Fruit fly (Drosophila melanogaster): ENCODE results near the gene CG44574.

- TF ChIP-seq psq (optimal IDR thresholded peaks at IDR 0.05) (no peak), CG8478 (optimal IDR thresholded peaks at IDR 0.05) (no peak), Dll (optimal IDR thresholded peaks at IDR 0.05) (no peak), pan (optimal IDR thresholded peaks at IDR 0.05) (no peak)
These were observed 43.8 kb downstream of the CG44574 start for dm6 chr2L:5927363-5927762.
